Worm (Caenorhabditis elegans) whole organism, early embryonic: Measurements from ENCODE around the gene Y39G8B.1.

Source experiments
- B0310.2 ChIP-seq: sonication (generic microtip); optimal IDR thresholded peaks from 2 replicates; lab custom pipeline; 2016; ENCODE audit warnings: mild to moderate bottlenecking, missing genetic modification characterization, missing compliant biosample characterization
- F13C5.2 ChIP-seq: sonication (generic microtip); optimal IDR thresholded peaks from 2 replicates; lab custom pipeline; 2017; ENCODE audit warnings: mild to moderate bottlenecking, missing genetic modification characterization, inconsistent platforms, missing compliant biosample characterization
- aly-1 ChIP-seq: sonication (generic microtip); optimal IDR thresholded peaks from 2 replicates; lab custom pipeline; 2016; ENCODE audit warnings: missing genetic modification characterization, missing compliant biosample characterization
- ama-1 ChIP-seq: fragments of 150-350 bp; optimal IDR thresholded peaks from 2 replicates; lab custom pipeline; 2014
- ceh-13 ChIP-seq: fragments of 200-800 bp; sonication (Bioruptor generic); optimal IDR thresholded peaks from 2 replicates; lab custom pipeline; 2018; ENCODE audit warnings: mild to moderate bottlenecking, missing genetic modification characterization, missing compliant biosample characterization
- hmbx-1 ChIP-seq: sonication (generic microtip); optimal IDR thresholded peaks from 2 replicates; lab custom pipeline; 2016; ENCODE audit warnings: mild to moderate bottlenecking, missing genetic modification characterization, missing compliant biosample characterization
- hmg-4 ChIP-seq: fragments of 200-800 bp; sonication (Bioruptor generic); optimal IDR thresholded peaks from 2 replicates; lab custom pipeline; 2018; ENCODE audit warnings: mild to moderate bottlenecking, missing genetic modification characterization, missing compliant biosample characterization
- hnd-1 ChIP-seq: sonication (generic microtip); optimal IDR thresholded peaks from 2 replicates; lab custom pipeline; 2016; ENCODE audit warnings: missing genetic modification characterization, missing compliant biosample characterization
- pes-1 ChIP-seq: fragments of 200-800 bp; sonication (Bioruptor generic); IDR thresholded peaks from 2 replicates; pipeline ENCODE4 v1.3.6; 2022; ENCODE audit warnings: missing genetic modification reagents, missing genetic modification characterization, missing compliant biosample characterization
- scrt-1 ChIP-seq: fragments of 200-800 bp; sonication (Bioruptor generic); IDR thresholded peaks from 2 replicates; pipeline ENCODE4 v1.3.6; 2022; ENCODE audit warnings: missing genetic modification characterization, missing compliant biosample characterization
- tbx-11 ChIP-seq: fragments of 200-800 bp; sonication (Bioruptor generic); IDR thresholded peaks from 2 replicates; pipeline ENCODE4 v1.3.6; 2022; ENCODE audit warnings: missing genetic modification characterization, missing compliant biosample characterization
- tbx-37 ChIP-seq: fragments of 200-800 bp; sonication (Bioruptor generic); conservative IDR thresholded peaks from 2 replicates; pipeline ENCODE4 v1.3.6; 2022; ENCODE audit warnings: missing genetic modification reagents, missing genetic modification characterization, missing compliant biosample characterization
- tra-4 ChIP-seq: sonication (generic microtip); optimal IDR thresholded peaks from 2 replicates; lab custom pipeline; 2017; ENCODE audit warnings: missing genetic modification characterization, missing compliant biosample characterization

ce11 chrII:13968979-13969378 lies 4.6 kb downstream of the Y39G8B.1 start, which contains the start of gene sre-43:
- TF ChIP-seq hmg-4 (no peak), ama-1 (no peak), aly-1 (no peak), tbx-11 (GFP tag; lab: Robert Waterston, UW) (no peak), F13C5.2 (no peak), tbx-37 (GFP tag; lab: Robert Waterston, UW) (no peak), pes-1 (GFP tag; lab: Robert Waterston, UW) (no peak), tra-4 (tag; lab: Kevin White, UChicago) (no peak), B0310.2 (tag; lab: Kevin White, UChicago) (no peak), scrt-1 (GFP tag; lab: Robert Waterston, UW) (no peak), hnd-1 (tag; lab: Kevin White, UChicago) (no peak), ceh-13 (GFP tag; lab: Kevin White, UChicago) (no peak), hmbx-1 (no peak)
